Fruit fly (Drosophila melanogaster) whole organism, pupa: ENCODE data around the gene st.

ENCODE experiments used
- CG10348 ChIP-seq: fragments of 200-800 bp; sonication (Bioruptor generic); IDR thresholded peaks from 2 replicates; pipeline ENCODE4 v1.3.6; 2022; ENCODE audit warnings: missing biosample characterization, missing genetic modification characterization
- CG13204 ChIP-seq: fragments of 200-800 bp; sonication (Bioruptor generic); optimal IDR thresholded peaks from 2 replicates; lab custom pipeline; 2018; ENCODE audit warnings: missing biosample characterization, mild to moderate bottlenecking, missing genetic modification characterization, moderate library complexity
- CG15710 ChIP-seq: fragments of 200-800 bp; sonication (Bioruptor generic); optimal IDR thresholded peaks from 2 replicates; lab custom pipeline; 2018; ENCODE audit warnings: missing biosample characterization, mild to moderate bottlenecking, missing genetic modification characterization, moderate library complexity
- CG34367 ChIP-seq: fragments of 200-800 bp; sonication (Bioruptor generic); optimal IDR thresholded peaks from 2 replicates; lab custom pipeline; 2018; ENCODE audit warnings: missing biosample characterization, mild to moderate bottlenecking, missing genetic modification characterization
- CG4496 ChIP-seq: fragments of 200-800 bp; sonication (Bioruptor generic); IDR thresholded peaks from 3 replicates; pipeline ENCODE4 v1.3.6; 2022; ENCODE audit warnings: missing biosample characterization, missing genetic modification characterization
- CG8159 ChIP-seq: fragments of 200-800 bp; sonication (Bioruptor generic); optimal IDR thresholded peaks from 3 replicates; lab custom pipeline; 2018; ENCODE audit warnings: missing biosample characterization, mild to moderate bottlenecking, missing genetic modification characterization, moderate library complexity
- Ets98B ChIP-seq: fragments of 200-800 bp; sonication (Bioruptor generic); IDR thresholded peaks from 2 replicates; pipeline ENCODE4 v1.3.6; 2022; ENCODE audit warnings: missing biosample characterization, missing genetic modification characterization
- Pif1A ChIP-seq: fragments of 200-800 bp; sonication (Bioruptor generic); optimal IDR thresholded peaks from 3 replicates; lab custom pipeline; 2016; ENCODE audit warnings: missing biosample characterization, missing genetic modification characterization
- Snoo ChIP-seq: fragments of 200-800 bp; sonication (Bioruptor generic); optimal IDR thresholded peaks from 3 replicates; lab custom pipeline; 2017; ENCODE audit warnings: missing biosample characterization, mild to moderate bottlenecking, missing genetic modification characterization, inconsistent platforms
- fd96Ca ChIP-seq: fragments of 200-800 bp; sonication (Bioruptor generic); IDR thresholded peaks from 3 replicates; pipeline ENCODE4 v1.3.6; 2022; ENCODE audit warnings: missing biosample characterization, missing genetic modification characterization
- gl ChIP-seq: fragments of 200-800 bp; sonication (Bioruptor generic); optimal IDR thresholded peaks from 2 replicates; lab custom pipeline; 2018; ENCODE audit warnings: missing biosample characterization, mild to moderate bottlenecking, missing genetic modification characterization

DNA sequence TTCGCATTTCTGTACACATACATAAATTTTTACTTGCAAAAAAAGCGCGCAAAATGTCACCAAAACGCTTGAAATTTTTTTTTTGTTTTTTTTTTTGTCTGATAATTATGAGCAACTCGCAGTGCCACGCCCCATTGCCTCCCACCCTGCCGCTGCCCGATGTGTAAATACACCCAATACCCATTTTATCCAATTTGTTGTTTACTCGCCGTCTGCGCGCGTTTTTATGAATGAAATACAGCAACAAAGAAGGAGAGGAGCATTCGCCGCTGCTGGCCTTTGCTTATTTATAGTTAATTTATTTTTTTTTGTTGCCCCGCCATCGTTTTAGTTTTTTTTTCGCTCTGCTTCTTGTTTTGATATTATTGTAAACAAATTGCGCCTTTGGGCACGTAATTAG lies 19.7 kb upstream of the st start:
- TF ChIP-seq CG15710: no peak
- no peak for TF ChIP-seq Ets98B
- no peak for TF ChIP-seq fd96Ca (GFP tag; lab: Robert Waterston, UW)
- TF ChIP-seq CG4496 (GFP tag; lab: Robert Waterston, UW): no peak
- no peak for TF ChIP-seq gl (tag; lab: Kevin White, UChicago)
- no peak for TF ChIP-seq Snoo (tag; lab: Kevin White, UChicago)
- no peak for TF ChIP-seq CG13204 (GFP tag; lab: Kevin White, UChicago)
- TF ChIP-seq CG34367 (tag; lab: Kevin White, UChicago): no peak
- no peak for TF ChIP-seq CG10348 (GFP tag; lab: Robert Waterston, UW)
- no peak for TF ChIP-seq Pif1A (GFP tag; lab: Kevin White, UChicago)
- no peak for TF ChIP-seq CG8159
